Worm (Caenorhabditis elegans) whole organism, L4/young adult: ENCODE data around the gene F37H8.6.

Source experiments
- W03F9.2 ChIP-seq: fragments of 150-350 bp; optimal IDR thresholded peaks from 2 replicates; lab custom pipeline; 2014; ENCODE audit warnings: missing biosample characterization, missing genetic modification characterization
- dao-5 ChIP-seq: sonication (generic microtip); optimal IDR thresholded peaks from 2 replicates; lab custom pipeline; 2016; ENCODE audit warnings: missing genotype, missing genetic modification characterization, moderate library complexity, missing compliant biosample characterization
- him-1 ChIP-seq: sonication (generic microtip); optimal IDR thresholded peaks from 2 replicates; lab custom pipeline; 2016; ENCODE audit warnings: missing genotype, missing genetic modification reagents, missing genetic modification characterization, missing compliant biosample characterization

The F37H8.6 gene

ce11 chrII:11177376-11177775 lies at the start of gene F37H8.6:
Gene F37H8.6, minus strand, starts transcription at chrII:11177476.
- TF ChIP-seq him-1 (tag; lab: Kevin White, UChicago): no peak

ce11 chrII:11226379-11226778 lies 49.1 kb upstream of the F37H8.6 start, which contains the start of gene T06D8.2:
Gene T06D8.2, plus strand, starts transcription at chrII:11226679.
- TF ChIP-seq W03F9.2 (tag; lab: Kevin White, UChicago): no peak
- no peak for TF ChIP-seq him-1 (tag; lab: Kevin White, UChicago)
- no peak for TF ChIP-seq dao-5 (tag; lab: Kevin White, UChicago)

- TF ChIP-seq W03F9.2 (tag; lab: Kevin White, UChicago): peak; percentile 60
- TF ChIP-seq dao-5 (tag; lab: Kevin White, UChicago): no peak
- TF ChIP-seq him-1 (tag; lab: Kevin White, UChicago): peak; percentile 28
These were observed 46.8 kb upstream of the F37H8.6 start for ce11 chrII:11224045-11224481.

ce11 chrII:11221771-11222355 lies 44.6 kb upstream of the F37H8.6 start, which contains the start of gene plpr-1:
Gene plpr-1, plus strand, starts transcription at chrII:11222305.
- TF ChIP-seq W03F9.2 (tag; lab: Kevin White, UChicago) (no peak), him-1 (tag; lab: Kevin White, UChicago) (no peak), dao-5 (tag; lab: Kevin White, UChicago) (no peak)

ce11 chrII:11205783-11206182 lies 28.5 kb upstream of the F37H8.6 start:
- no peak for TF ChIP-seq W03F9.2 (tag; lab: Kevin White, UChicago)
- no peak for TF ChIP-seq dao-5 (tag; lab: Kevin White, UChicago)
- no peak for TF ChIP-seq him-1 (tag; lab: Kevin White, UChicago)

- TF ChIP-seq dao-5 (tag; lab: Kevin White, UChicago) (no peak), W03F9.2 (tag; lab: Kevin White, UChicago) (no peak)
These were observed 27.5 kb upstream of the F37H8.6 start for ce11 chrII:11204731-11205130.

- no peak for TF ChIP-seq dao-5 (tag; lab: Kevin White, UChicago)
- no peak for TF ChIP-seq W03F9.2 (tag; lab: Kevin White, UChicago)
- TF ChIP-seq him-1 (tag; lab: Kevin White, UChicago): no peak
These were observed 25.4 kb upstream of the F37H8.6 start, which contains the start of gene srap-1 for ce11 chrII:11202581-11203271. Gene srap-1, plus strand, starts transcription at chrII:11203221.

- TF ChIP-seq W03F9.2 (tag; lab: Kevin White, UChicago) (no peak), him-1 (tag; lab: Kevin White, UChicago) (no peak), dao-5 (tag; lab: Kevin White, UChicago) (no peak)
These were observed 23.0 kb upstream of the F37H8.6 start for ce11 chrII:11200234-11200755.

- TF ChIP-seq W03F9.2 (tag; lab: Kevin White, UChicago): no peak
- TF ChIP-seq dao-5 (tag; lab: Kevin White, UChicago): no peak
- TF ChIP-seq him-1 (tag; lab: Kevin White, UChicago): no peak
These were observed 16.2 kb upstream of the F37H8.6 start for ce11 chrII:11193523-11193922.

ce11 chrII:11192488-11192887 lies 15.2 kb upstream of the F37H8.6 start:
- TF ChIP-seq dao-5 (tag; lab: Kevin White, UChicago): no peak
- TF ChIP-seq W03F9.2 (tag; lab: Kevin White, UChicago): no peak
- TF ChIP-seq him-1 (tag; lab: Kevin White, UChicago): no peak

- TF ChIP-seq dao-5 (tag; lab: Kevin White, UChicago) (no peak), him-1 (tag; lab: Kevin White, UChicago) (no peak), W03F9.2 (tag; lab: Kevin White, UChicago) (no peak)
These were observed 10.8 kb upstream of the F37H8.6 start, which contains the start of gene F37H8.5 for ce11 chrII:11188026-11188425. Gene F37H8.5, plus strand, starts transcription at chrII:11188206.

ce11 chrII:11185728-11186127 lies 8.5 kb upstream of the F37H8.6 start, which contains the start of gene sfxn-1.2:
Gene sfxn-1.2, plus strand, starts transcription at chrII:11186028.
- TF ChIP-seq him-1 (tag; lab: Kevin White, UChicago) (no peak), W03F9.2 (tag; lab: Kevin White, UChicago) (no peak), dao-5 (tag; lab: Kevin White, UChicago) (no peak)

- no peak for TF ChIP-seq W03F9.2 (tag; lab: Kevin White, UChicago)
These were observed 7.6 kb upstream of the F37H8.6 start, which contains the start of gene lir-3 for ce11 chrII:11184757-11185341. Gene lir-3, minus strand, starts transcription at chrII:11184807.
